Fruit fly (Drosophila melanogaster) whole organism, embryonic: ENCODE measurements around the gene pix.
A peak's percentile ranks its signal among the peaks of the same experiment; 100 is the strongest.

Experiments
- Bteb2 ChIP-seq: fragments of 200-800 bp; sonication (Bioruptor generic); optimal IDR thresholded peaks from 2 replicates; lab custom pipeline; 2016; ENCODE audit warnings: missing biosample characterization, missing genetic modification characterization
- CG11560 ChIP-seq: fragments of 200-800 bp; sonication (Bioruptor generic); IDR thresholded peaks from 3 replicates; pipeline ENCODE4 v1.3.6; 2022; ENCODE audit warnings: missing biosample characterization, missing genetic modification characterization
- CG13624 ChIP-seq: fragments of 200-800 bp; sonication (Bioruptor generic); optimal IDR thresholded peaks from 2 replicates; lab custom pipeline; 2016; ENCODE audit warnings: missing biosample characterization, missing genetic modification characterization
- CG2875 ChIP-seq: fragments of 200-800 bp; sonication (Bioruptor generic); optimal IDR thresholded peaks from 2 replicates; lab custom pipeline; 2017; ENCODE audit warnings: missing biosample characterization, mild to moderate bottlenecking, missing genetic modification characterization, missing genetic modification reagents
- CG31365 ChIP-seq: fragments of 200-800 bp; sonication (Bioruptor generic); optimal IDR thresholded peaks from 2 replicates; lab custom pipeline; 2018; ENCODE audit warnings: missing biosample characterization, mild to moderate bottlenecking, missing genetic modification characterization
- CG32767 ChIP-seq: fragments of 200-800 bp; sonication (Bioruptor generic); IDR thresholded peaks from 2 replicates; pipeline ENCODE4 v1.3.6; 2022; ENCODE audit warnings: missing biosample characterization, missing genetic modification characterization
- CG32772 ChIP-seq: fragments of 200-800 bp; sonication (Bioruptor generic); IDR thresholded peaks from 2 replicates; pipeline ENCODE4 v1.3.6; 2022; ENCODE audit warnings: missing biosample characterization, missing genetic modification characterization
- CG3281 ChIP-seq: fragments of 200-800 bp; sonication (Bioruptor generic); optimal IDR thresholded peaks from 3 replicates; lab custom pipeline; 2017; ENCODE audit warnings: missing biosample characterization, mild to moderate bottlenecking, missing genetic modification characterization
- CG34376 ChIP-seq: fragments of 200-800 bp; sonication (Bioruptor generic); optimal IDR thresholded peaks from 2 replicates; lab custom pipeline; 2018; ENCODE audit warnings: missing biosample characterization, mild to moderate bottlenecking, missing genetic modification characterization
- CG34422 ChIP-seq: fragments of 200-800 bp; sonication (Bioruptor generic); IDR thresholded peaks from 3 replicates; pipeline ENCODE4 v1.3.6; 2022; ENCODE audit warnings: missing biosample characterization, missing genetic modification characterization
- CG4360 ChIP-seq: fragments of 200-800 bp; sonication (Bioruptor generic); IDR thresholded peaks from 2 replicates; pipeline ENCODE4 v1.3.6; 2022; ENCODE audit warnings: missing biosample characterization, missing genetic modification characterization
- CG9817 ChIP-seq: fragments of 200-800 bp; sonication (Bioruptor generic); optimal IDR thresholded peaks from 2 replicates; lab custom pipeline; 2018; ENCODE audit warnings: missing biosample characterization, mild to moderate bottlenecking, missing genetic modification characterization, moderate library complexity
- CG9876 ChIP-seq: fragments of 200-800 bp; sonication (Bioruptor generic); optimal IDR thresholded peaks from 2 replicates; lab custom pipeline; 2016; ENCODE audit warnings: missing biosample characterization, missing genetic modification characterization
- CoRest ChIP-seq: fragments of 200-800 bp; sonication (Bioruptor generic); optimal IDR thresholded peaks from 3 replicates; lab custom pipeline; 2018; ENCODE audit warnings: missing biosample characterization, mild to moderate bottlenecking, missing genetic modification characterization, moderate library complexity
- CrebB ChIP-seq: fragments of 200-800 bp; sonication (Bioruptor generic); optimal IDR thresholded peaks from 3 replicates; lab custom pipeline; 2018; ENCODE audit warnings: missing biosample characterization, mild to moderate bottlenecking, missing genetic modification characterization
- Deaf1 ChIP-seq: fragments of 200-800 bp; optimal IDR thresholded peaks from 3 replicates; lab custom pipeline; 2019; ENCODE audit warnings: missing biosample characterization, mild to moderate bottlenecking, missing genetic modification characterization, moderate library complexity
- Eip74EF ChIP-seq, 2 experiments: fragments of 200-800 bp in 1 of 2; fragments of >200 bp in 1 of 2; sonication (Bioruptor generic) in 1 of 2; optimal IDR thresholded peaks; 2 replicates each; lab custom pipeline; 2017 to 2019; ENCODE audit warnings: missing biosample characterization in 2 of 2, missing genetic modification characterization in 2 of 2, mild to moderate bottlenecking in 1 of 2, moderate library complexity in 1 of 2
- HLH54F ChIP-seq: fragments of 200-800 bp; sonication (Bioruptor generic); optimal IDR thresholded peaks from 3 replicates; lab custom pipeline; 2016; ENCODE audit warnings: missing biosample characterization, missing genetic modification characterization
- Hey ChIP-seq: fragments of 200-800 bp; sonication (Bioruptor generic); optimal IDR thresholded peaks from 3 replicates; lab custom pipeline; 2018; ENCODE audit warnings: missing biosample characterization, mild to moderate bottlenecking, missing genetic modification characterization
- Hr51 ChIP-seq, 2 experiments: fragments of 200-800 bp; sonication (Bioruptor generic); optimal IDR thresholded peaks; 2 replicates in 1 of 2; 3 replicates in 1 of 2; lab custom pipeline; 2016 to 2018; ENCODE audit warnings: missing biosample characterization in 2 of 2, missing genetic modification characterization in 2 of 2, mild to moderate bottlenecking in 1 of 2, moderate library complexity in 1 of 2
- Med ChIP-seq: fragments of 200-800 bp; sonication (Bioruptor generic); peaks from one replicate; lab custom pipeline; 2016; ENCODE audit warnings: missing biosample characterization, missing genetic modification characterization, mild to moderate bottlenecking, inconsistent platforms, moderate library complexity
- Nf-YC ChIP-seq: fragments of 200-800 bp; optimal IDR thresholded peaks from 3 replicates; lab custom pipeline; 2019; ENCODE audit warnings: missing biosample characterization, mild to moderate bottlenecking, missing genetic modification characterization, moderate library complexity
- Optix ChIP-seq: fragments of 200-800 bp; sonication (Bioruptor generic); IDR thresholded peaks from 3 replicates; pipeline ENCODE4 v1.3.6; 2022; ENCODE audit warnings: missing biosample characterization, missing genetic modification characterization
- Ravus ChIP-seq: fragments of 200-800 bp; sonication (Bioruptor generic); IDR thresholded peaks from 2 replicates; pipeline ENCODE4 v1.3.6; 2022; ENCODE audit warnings: missing biosample characterization, missing genetic modification characterization
- Scr ChIP-seq: fragments of 200-800 bp; sonication (Bioruptor generic); IDR thresholded peaks from 2 replicates; pipeline ENCODE4 v1.3.6; 2022; ENCODE audit warnings: missing biosample characterization, missing genetic modification characterization; ENCODE audit not compliant: partially characterized antibody
- Side ChIP-seq: fragments of 200-800 bp; sonication (Bioruptor generic); optimal IDR thresholded peaks from 2 replicates; lab custom pipeline; 2016; ENCODE audit warnings: missing biosample characterization, missing genetic modification characterization
- Sry-δ ChIP-seq: fragments of 200-800 bp; sonication (Bioruptor generic); optimal IDR thresholded peaks from 2 replicates; lab custom pipeline; 2016; ENCODE audit warnings: missing biosample characterization, missing genetic modification characterization
- Stat92E ChIP-seq, 3 experiments: fragments of >200 bp in 2 of 3; fragments of 200-800 bp in 1 of 3; sonication (Bioruptor generic) in 1 of 3; optimal IDR thresholded peaks; 2 replicates each; lab custom pipeline; 2017 to 2019; ENCODE audit warnings: missing biosample characterization in 3 of 3, missing genetic modification characterization in 3 of 3, mild to moderate bottlenecking in 1 of 3, moderate library complexity in 1 of 3
- abd-A ChIP-seq: fragments of 200-800 bp; sonication (Bioruptor generic); optimal IDR thresholded peaks from 3 replicates; lab custom pipeline; 2019; ENCODE audit warnings: missing biosample characterization, mild to moderate bottlenecking, missing genetic modification characterization, moderate library complexity
- al ChIP-seq: fragments of 200-800 bp; sonication (Bioruptor generic); IDR thresholded peaks from 2 replicates; pipeline ENCODE4 v1.3.6; 2022; ENCODE audit warnings: missing biosample characterization, missing genetic modification characterization
- ap ChIP-seq: fragments of 200-800 bp; sonication (Bioruptor generic); IDR thresholded peaks from 2 replicates; pipeline ENCODE4 v1.3.6; 2022; ENCODE audit warnings: missing biosample characterization, missing genetic modification characterization
- bbx ChIP-seq: fragments of 200-800 bp; sonication (Bioruptor generic); IDR thresholded peaks from 2 replicates; pipeline ENCODE4 v1.3.6; 2022; ENCODE audit warnings: missing biosample characterization, missing genetic modification characterization; ENCODE audit not compliant: partially characterized antibody
- bsh ChIP-seq, 2 experiments: fragments of 200-800 bp; sonication (Bioruptor generic); optimal IDR thresholded peaks; 2 replicates each; lab custom pipeline; 2017 to 2018; ENCODE audit warnings: mild to moderate bottlenecking in 2 of 2, missing biosample characterization in 2 of 2, missing genetic modification characterization in 2 of 2, moderate library complexity in 1 of 2
- cg ChIP-seq: fragments of 200-800 bp; sonication (Bioruptor generic); optimal IDR thresholded peaks from 3 replicates; lab custom pipeline; 2019; ENCODE audit warnings: missing biosample characterization, mild to moderate bottlenecking, missing genetic modification characterization, moderate library complexity
- chinmo ChIP-seq: fragments of 200-800 bp; sonication (Bioruptor generic); IDR thresholded peaks from 4 replicates; pipeline ENCODE4 v1.3.6; 2022; ENCODE audit warnings: missing biosample characterization, missing genetic modification characterization; ENCODE audit not compliant: partially characterized antibody
- corto ChIP-seq: fragments of 200-800 bp; sonication (Bioruptor generic); optimal IDR thresholded peaks from 2 replicates; lab custom pipeline; 2016; ENCODE audit warnings: missing biosample characterization, mild to moderate bottlenecking, missing genetic modification characterization, moderate library complexity
- dm ChIP-seq: fragments of 200-800 bp; sonication (Bioruptor generic); optimal IDR thresholded peaks from 3 replicates; lab custom pipeline; 2016; ENCODE audit warnings: missing biosample characterization, missing genetic modification characterization
- fd3F ChIP-seq: fragments of 200-800 bp; sonication (Bioruptor generic); optimal IDR thresholded peaks from 2 replicates; lab custom pipeline; 2018; ENCODE audit warnings: missing biosample characterization, mild to moderate bottlenecking, missing genetic modification characterization, moderate library complexity
- her ChIP-seq: fragments of 200-800 bp; sonication (Bioruptor generic); optimal IDR thresholded peaks from 2 replicates; lab custom pipeline; 2016; ENCODE audit warnings: missing biosample characterization, missing genetic modification characterization
- hth ChIP-seq: fragments of >200 bp; optimal IDR thresholded peaks from 2 replicates; lab custom pipeline; 2017; ENCODE audit warnings: inconsistent platforms
- lbe ChIP-seq: fragments of 200-800 bp; sonication (Bioruptor generic); optimal IDR thresholded peaks from 2 replicates; lab custom pipeline; 2016; ENCODE audit warnings: missing biosample characterization, mild to moderate bottlenecking, missing genetic modification characterization
- lov ChIP-seq, 2 experiments: fragments of 200-800 bp in 1 of 2; fragments of >200 bp in 1 of 2; sonication (Bioruptor generic) in 1 of 2; IDR thresholded peaks in 1 of 2; optimal IDR thresholded peaks in 1 of 2; 2 replicates in 1 of 2; 3 replicates in 1 of 2; pipeline versions ENCODE4 v1.3.6 to Lab custom; 2017 to 2022; ENCODE audit warnings: missing biosample characterization in 1 of 2, missing genetic modification characterization in 1 of 2
- onecut ChIP-seq: fragments of 200-800 bp; sonication (Bioruptor generic); IDR thresholded peaks from 2 replicates; pipeline ENCODE4 v1.3.6; 2022; ENCODE audit warnings: missing biosample characterization, missing genetic modification characterization
- row ChIP-seq: fragments of 200-800 bp; sonication (Bioruptor generic); IDR thresholded peaks from 3 replicates; pipeline ENCODE4 v1.3.6; 2022; ENCODE audit warnings: missing biosample characterization, missing genetic modification characterization
- scrt ChIP-seq: fragments of 200-800 bp; sonication (Bioruptor generic); optimal IDR thresholded peaks from 2 replicates; lab custom pipeline; 2018; ENCODE audit warnings: missing biosample characterization, mild to moderate bottlenecking, missing genetic modification characterization, moderate library complexity
- sim ChIP-seq: fragments of 200-800 bp; sonication (Bioruptor generic); IDR thresholded peaks from 2 replicates; pipeline ENCODE4 v1.3.6; 2022; ENCODE audit warnings: missing biosample characterization, missing genetic modification characterization
- slou ChIP-seq: fragments of 200-800 bp; sonication (Bioruptor generic); optimal IDR thresholded peaks from 3 replicates; lab custom pipeline; 2016; ENCODE audit warnings: missing biosample characterization, missing genetic modification characterization
- sug ChIP-seq: fragments of 200-800 bp; optimal IDR thresholded peaks from 2 replicates; lab custom pipeline; 2019; ENCODE audit warnings: missing biosample characterization, mild to moderate bottlenecking, missing genetic modification characterization, moderate library complexity
- tll ChIP-seq, 2 experiments: fragments of 200-800 bp in 1 of 2; fragments of >200 bp in 1 of 2; sonication (Bioruptor generic) in 1 of 2; optimal IDR thresholded peaks; 2 replicates each; lab custom pipeline; 2017 to 2019; ENCODE audit warnings: missing biosample characterization in 2 of 2, missing genetic modification characterization in 2 of 2, mild to moderate bottlenecking in 1 of 2, moderate library complexity in 1 of 2
- unpg ChIP-seq: fragments of 200-800 bp; sonication (Bioruptor generic); optimal IDR thresholded peaks from 3 replicates; lab custom pipeline; 2018; ENCODE audit warnings: missing biosample characterization, mild to moderate bottlenecking, missing genetic modification characterization, moderate library complexity

Gene pix

DNA sequence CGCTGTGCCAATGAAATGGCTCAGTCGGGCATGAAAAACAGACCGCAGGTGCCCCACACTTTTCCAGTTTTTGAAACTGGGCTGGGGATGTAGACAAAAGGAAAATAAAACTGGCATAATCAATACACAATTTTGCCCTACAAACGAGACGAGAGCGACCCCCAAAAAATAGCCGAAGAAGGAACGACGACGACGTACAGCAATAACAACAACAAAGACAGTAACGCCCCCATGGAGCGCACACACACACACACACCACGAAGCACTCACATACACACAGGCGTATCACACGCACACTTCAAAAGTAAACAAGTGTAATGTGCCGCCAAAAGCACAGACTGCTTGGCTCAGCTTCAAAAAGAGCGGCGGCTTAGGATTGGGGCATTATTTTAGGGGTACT lies 23.1 kb downstream of the pix start:
- TF ChIP-seq unpg (GFP tag; lab: Kevin White, UChicago) (no peak), CG11560 (no peak), dm (GFP tag; lab: Kevin White, UChicago) (no peak), ap (GFP tag; lab: Robert Waterston, UW) (no peak), cg (peak; percentile 71), Nf-YC (tag; lab: Kevin White, UChicago) (peak; percentile 4), CoRest (no peak), bbx (no peak), Side (GFP tag; lab: Kevin White, UChicago) (no peak), her (GFP tag; lab: Kevin White, UChicago) (no peak), hth (lab: Kevin White, UChicago) (no peak), lbe (GFP tag; lab: Kevin White, UChicago) (no peak), HLH54F (GFP tag; lab: Kevin White, UChicago) (no peak), Hr51 (GFP tag; optimal IDR thresholded peaks at IDR 0.05; lab: Kevin White, UChicago) (no peak), fd3F (GFP tag; lab: Kevin White, UChicago) (no peak), CG34422 (GFP tag; lab: Robert Waterston, UW) (no peak), Med (peak; percentile 69), CG4360 (GFP tag; lab: Robert Waterston, UW) (peak; percentile 57), CG13624 (GFP tag; lab: Kevin White, UChicago) (no peak), Hey (peak; percentile 24), Ravus (GFP tag; lab: Robert Waterston, UW) (no peak), slou (GFP tag; lab: Kevin White, UChicago) (no peak), CrebB (tag; lab: Kevin White, UChicago) (no peak), Sry-δ (GFP tag; lab: Kevin White, UChicago) (no peak), abd-A (tag; lab: Kevin White, UChicago) (peak; percentile 62), row (GFP tag; lab: Robert Waterston, UW) (no peak), Optix (GFP tag; lab: Robert Waterston, UW) (no peak), CG32772 (GFP tag; lab: Robert Waterston, UW) (no peak), bsh (GFP tag; optimal IDR thresholded peaks at IDR 0.05; lab: Kevin White, UChicago) (no peak), Eip74EF (GFP tag; optimal IDR thresholded peaks at IDR 0.05; lab: Kevin White, UChicago) (no peak), CG31365 (tag; lab: Kevin White, UChicago) (no peak), onecut (GFP tag; lab: Robert Waterston, UW) (peak; percentile 65; the same call in 1 of the 2 replicates), corto (no peak), Deaf1 (tag; lab: Kevin White, UChicago) (peak; percentile 91), Bteb2 (no peak), CG3281 (GFP tag; lab: Kevin White, UChicago) (no peak), Stat92E (GFP tag; optimal IDR thresholded peaks at IDR 0.05; lab: Kevin White, UChicago) (no peak), Scr (0 out of 2 replicates have a peak, but pooled peaks have one; percentile 14), CG9876 (no peak), chinmo (GFP tag; lab: Robert Waterston, UW) (0 out of 4 replicates have a peak, but pooled peaks have one; percentile 45), scrt (GFP tag; lab: Kevin White, UChicago) (no peak), sug (tag; lab: Kevin White, UChicago) (peak; percentile 49), lov (optimal IDR thresholded peaks at IDR 0.05; lab: Kevin White, UChicago) (no peak), lov (GFP tag; IDR thresholded peaks at IDR 0.05; lab: Robert Waterston, UW) (no peak), CG34376 (no peak), al (GFP tag; lab: Robert Waterston, UW) (no peak), CG32767 (GFP tag; lab: Robert Waterston, UW) (peak; percentile 52), CG9817 (tag; lab: Kevin White, UChicago) (no peak), CG2875 (GFP tag; lab: Kevin White, UChicago) (no peak), tll (GFP tag; optimal IDR thresholded peaks at IDR 0.05; lab: Kevin White, UChicago) (no peak), sim (GFP tag; lab: Robert Waterston, UW) (no peak)
